Worm (Caenorhabditis elegans): ENCODE measurements around the gene col-88.
A peak's percentile ranks its signal among the peaks of the same experiment; 100 is the strongest.

col-88 gene

ce11 chrIII:15224-15822 lies 25.5 kb upstream of the col-88 start, which contains the start of gene H10E21.1 (continued):
- no peak for TF ChIP-seq egl-27 (tag; optimal IDR thresholded peaks at IDR 0.05)

- TF ChIP-seq ceh-28 (tag; optimal IDR thresholded peaks at IDR 0.05), result peak; percentile 92
- no peak for TF ChIP-seq dve-1 (tag; optimal IDR thresholded peaks at IDR 0.05; ENCODE audit: insufficient read depth)
- no peak for TF ChIP-seq F26F4.8 (GFP tag; conservative IDR thresholded peaks at IDR 0.05)
- TF ChIP-seq lin-15B (tag; optimal IDR thresholded peaks at IDR 0.05), result no peak
- TF ChIP-seq nhr-102 (tag; optimal IDR thresholded peaks at IDR 0.05), result no peak
- no peak for TF ChIP-seq dpl-1 (GFP tag; optimal IDR thresholded peaks at IDR 0.05)
- no peak for TF ChIP-seq ceh-32 (tag; optimal IDR thresholded peaks at IDR 0.05; ENCODE audit: poor library complexity)
- no peak for TF ChIP-seq vab-7 (GFP tag; IDR thresholded peaks at IDR 0.05)
Measured at ce11 chrIII:16797-17196, 24.1 kb upstream of the col-88 start.

ce11 chrIII:17558-17957 lies 23.3 kb upstream of the col-88 start:
- TF ChIP-seq D1046.2 (GFP tag; IDR thresholded peaks at IDR 0.05), result no peak
- no peak for TF ChIP-seq ceh-62 (tag; optimal IDR thresholded peaks at IDR 0.05)
- 0 out of 2 replicates have a peak, but pooled peaks have one; percentile 15 for TF ChIP-seq lin-1 (GFP tag; IDR thresholded peaks at IDR 0.05)
- peak in 1 of 2 experiments; percentile 68 for TF ChIP-seq unc-62 (GFP tag; optimal IDR thresholded peaks at IDR 0.05 in 1 of 2)
- TF ChIP-seq unc-62 (tag; optimal IDR thresholded peaks at IDR 0.05), result no peak

- TF ChIP-seq mep-1 (tag; optimal IDR thresholded peaks at IDR 0.05) (no peak), ctbp-1 (GFP tag; IDR thresholded peaks at IDR 0.05) (no peak), nhr-102 (tag; optimal IDR thresholded peaks at IDR 0.05) (no peak), hlh-11 (tag; optimal IDR thresholded peaks at IDR 0.05) (no peak), F44E2.7 (GFP tag; IDR thresholded peaks at IDR 0.05) (no peak), R02D3.7 (tag; optimal IDR thresholded peaks at IDR 0.05) (no peak), dmd-9 (GFP tag; IDR thresholded peaks at IDR 0.05) (no peak), lin-13 (GFP tag; optimal IDR thresholded peaks at IDR 0.05) (no peak), madf-5 (GFP tag; IDR thresholded peaks at IDR 0.05) (no peak), lsy-2 (tag; optimal IDR thresholded peaks at IDR 0.05) (no peak), F49E8.2 (tag; optimal IDR thresholded peaks at IDR 0.05; ENCODE audit: borderline replicate concordance) (no peak), nhr-28 (tag; optimal IDR thresholded peaks at IDR 0.05) (no peak)
Measured at ce11 chrIII:19509-19908, 21.4 kb upstream of the col-88 start, which contains the start of gene H10E21.4. Gene H10E21.4, minus strand, starts transcription at chrIII:19675.

- TF ChIP-seq ZK546.5 (tag; optimal IDR thresholded peaks at IDR 0.05) (no peak), rbr-2 (tag; optimal IDR thresholded peaks at IDR 0.05) (no peak), daf-12 (tag; optimal IDR thresholded peaks at IDR 0.05) (no peak), Y5F2A.4 (GFP tag; optimal IDR thresholded peaks at IDR 0.05) (no peak), set-16 (GFP tag; IDR thresholded peaks at IDR 0.05) (peak; percentile 68)
Measured at ce11 chrIII:21276-21675, 19.6 kb upstream of the col-88 start.

ce11 chrIII:23862-24261 lies 17.0 kb upstream of the col-88 start, which contains the start of gene H10E21.5:
Gene H10E21.5, minus strand, starts transcription at chrIII:23962.
- TF ChIP-seq zip-11 (GFP tag; IDR thresholded peaks at IDR 0.05) (no peak), dve-1 (tag; optimal IDR thresholded peaks at IDR 0.05; ENCODE audit: insufficient read depth) (no peak), F10B5.3 (tag; optimal IDR thresholded peaks at IDR 0.05) (no peak), zag-1 (tag; optimal IDR thresholded peaks at IDR 0.05) (no peak)

Measured in whole organism, L4 larva.